Fruit fly (Drosophila melanogaster) whole organism, embryonic: ENCODE results near the gene CG4218.

Experiments used
- C15 ChIP-seq: fragments of 200-800 bp; sonication (Bioruptor generic); IDR thresholded peaks from 3 replicates; pipeline ENCODE4 v1.3.6; 2022; ENCODE audit warnings: missing biosample characterization, missing genetic modification characterization
- CG12299 ChIP-seq: fragments of 200-800 bp; sonication (Bioruptor generic); optimal IDR thresholded peaks from 2 replicates; lab custom pipeline; 2018; ENCODE audit warnings: missing biosample characterization, mild to moderate bottlenecking, missing genetic modification characterization
- CG15479 ChIP-seq: fragments of 200-800 bp; sonication (Bioruptor generic); optimal IDR thresholded peaks from 3 replicates; lab custom pipeline; 2019; ENCODE audit warnings: missing biosample characterization, mild to moderate bottlenecking, missing genetic modification characterization, moderate library complexity
- CG17912 ChIP-seq: fragments of 200-800 bp; sonication (Bioruptor generic); optimal IDR thresholded peaks from 2 replicates; lab custom pipeline; 2018; ENCODE audit warnings: missing biosample characterization, mild to moderate bottlenecking, missing genetic modification characterization
- CG18619 ChIP-seq: fragments of 200-800 bp; sonication (Bioruptor generic); optimal IDR thresholded peaks from 3 replicates; lab custom pipeline; 2017; ENCODE audit warnings: missing biosample characterization, mild to moderate bottlenecking, missing genetic modification characterization
- CG2199 ChIP-seq: fragments of 200-800 bp; sonication (Bioruptor generic); IDR thresholded peaks from 3 replicates; pipeline ENCODE4 v1.3.6; 2022; ENCODE audit warnings: missing biosample characterization, missing genetic modification characterization
- CG30431 ChIP-seq: fragments of 200-800 bp; sonication (Bioruptor generic); optimal IDR thresholded peaks from 2 replicates; lab custom pipeline; 2017; ENCODE audit warnings: missing biosample characterization, missing genetic modification characterization
- CG3995 ChIP-seq: fragments of 200-800 bp; sonication (Bioruptor generic); optimal IDR thresholded peaks from 3 replicates; lab custom pipeline; 2016; ENCODE audit warnings: missing biosample characterization, missing genetic modification characterization
- CG4360 ChIP-seq: fragments of 200-800 bp; sonication (Bioruptor generic); IDR thresholded peaks from 2 replicates; pipeline ENCODE4 v1.3.6; 2022; ENCODE audit warnings: missing biosample characterization, missing genetic modification characterization
- CG43689 ChIP-seq: fragments of 200-800 bp; sonication (Bioruptor generic); IDR thresholded peaks from 2 replicates; pipeline ENCODE4 v1.3.6; 2022; ENCODE audit warnings: missing biosample characterization, missing genetic modification characterization
- CG6654 ChIP-seq: fragments of 200-800 bp; sonication (Bioruptor generic); optimal IDR thresholded peaks from 2 replicates; lab custom pipeline; 2017; ENCODE audit warnings: missing biosample characterization, mild to moderate bottlenecking, missing genetic modification characterization
- CG6689 ChIP-seq: fragments of 200-800 bp; sonication (Bioruptor generic); IDR thresholded peaks from 2 replicates; pipeline ENCODE4 v1.3.6; 2022; ENCODE audit warnings: missing biosample characterization, missing genetic modification characterization
- CG6791 ChIP-seq: fragments of 200-800 bp; sonication (Bioruptor generic); IDR thresholded peaks from 3 replicates; pipeline ENCODE4 v1.3.6; 2022; ENCODE audit warnings: missing biosample characterization, missing genetic modification characterization; ENCODE audit not compliant: partially characterized antibody
- CG7963 ChIP-seq: fragments of 200-800 bp; sonication (Bioruptor generic); IDR thresholded peaks from 3 replicates; pipeline ENCODE4 v1.3.6; 2022; ENCODE audit warnings: missing biosample characterization, missing genetic modification characterization; ENCODE audit not compliant: partially characterized antibody
- CG7987 ChIP-seq: fragments of 200-800 bp; sonication (Bioruptor generic); optimal IDR thresholded peaks from 2 replicates; lab custom pipeline; 2018; ENCODE audit warnings: missing biosample characterization, mild to moderate bottlenecking, missing genetic modification characterization, moderate library complexity
- CG9876 ChIP-seq: fragments of 200-800 bp; sonication (Bioruptor generic); optimal IDR thresholded peaks from 2 replicates; lab custom pipeline; 2016; ENCODE audit warnings: missing biosample characterization, missing genetic modification characterization
- Chrac-16 ChIP-seq: fragments of 200-800 bp; sonication (Bioruptor generic); optimal IDR thresholded peaks from 3 replicates; lab custom pipeline; 2016; ENCODE audit warnings: missing biosample characterization, missing genetic modification characterization
- D19A ChIP-seq: fragments of 200-800 bp; optimal IDR thresholded peaks from 3 replicates; lab custom pipeline; 2019; ENCODE audit warnings: missing biosample characterization, mild to moderate bottlenecking, missing genetic modification characterization, moderate library complexity
- Dll ChIP-seq: fragments of 200-800 bp; sonication (Bioruptor generic); IDR thresholded peaks from 4 replicates; pipeline ENCODE4 v1.3.6; 2022; ENCODE audit warnings: missing biosample characterization, missing genetic modification characterization; ENCODE audit not compliant: partially characterized antibody
- Ets65A ChIP-seq: fragments of 200-800 bp; sonication (Bioruptor generic); peaks from one replicate; lab custom pipeline; 2016; ENCODE audit warnings: missing biosample characterization, missing genetic modification characterization
- Hr78 ChIP-seq, 2 experiments: fragments of 200-800 bp in 1 of 2; fragments of >200 bp in 1 of 2; sonication (Bioruptor generic) in 1 of 2; optimal IDR thresholded peaks; 2 replicates each; lab custom pipeline; 2017 to 2019; ENCODE audit warnings: missing biosample characterization in 2 of 2, missing genetic modification characterization in 2 of 2, mild to moderate bottlenecking in 1 of 2, moderate library complexity in 1 of 2
- Med ChIP-seq: fragments of 200-800 bp; sonication (Bioruptor generic); peaks from one replicate; lab custom pipeline; 2016; ENCODE audit warnings: missing biosample characterization, missing genetic modification characterization, mild to moderate bottlenecking, inconsistent platforms, moderate library complexity
- Poxn ChIP-seq: fragments of 200-800 bp; sonication (Bioruptor generic); IDR thresholded peaks from 2 replicates; pipeline ENCODE4 v1.3.6; 2022; ENCODE audit warnings: missing biosample characterization, missing genetic modification characterization
- Scr ChIP-seq: fragments of 200-800 bp; sonication (Bioruptor generic); IDR thresholded peaks from 2 replicates; pipeline ENCODE4 v1.3.6; 2022; ENCODE audit warnings: missing biosample characterization, missing genetic modification characterization; ENCODE audit not compliant: partially characterized antibody
- Sry-β ChIP-seq: fragments of 200-800 bp; sonication (Bioruptor generic); optimal IDR thresholded peaks from 2 replicates; lab custom pipeline; 2018; ENCODE audit warnings: missing biosample characterization, mild to moderate bottlenecking, missing genetic modification characterization, moderate library complexity
- Tbp ChIP-seq: fragments of >200 bp; optimal IDR thresholded peaks from 2 replicates; lab custom pipeline; 2018; ENCODE audit warnings: missing biosample characterization, missing genetic modification characterization
- ci ChIP-seq: fragments of 200-800 bp; sonication (Bioruptor generic); IDR thresholded peaks from 3 replicates; pipeline ENCODE4 v1.3.6; 2022; ENCODE audit warnings: missing biosample characterization, missing genetic modification characterization
- corto ChIP-seq: fragments of 200-800 bp; sonication (Bioruptor generic); optimal IDR thresholded peaks from 2 replicates; lab custom pipeline; 2016; ENCODE audit warnings: missing biosample characterization, mild to moderate bottlenecking, missing genetic modification characterization, moderate library complexity
- grau ChIP-seq: fragments of 200-800 bp; optimal IDR thresholded peaks from 3 replicates; lab custom pipeline; 2019; ENCODE audit warnings: missing biosample characterization, mild to moderate bottlenecking, missing genetic modification characterization, moderate library complexity
- lov ChIP-seq, 2 experiments: fragments of 200-800 bp in 1 of 2; fragments of >200 bp in 1 of 2; sonication (Bioruptor generic) in 1 of 2; IDR thresholded peaks in 1 of 2; optimal IDR thresholded peaks in 1 of 2; 2 replicates in 1 of 2; 3 replicates in 1 of 2; pipeline versions ENCODE4 v1.3.6 to Lab custom; 2017 to 2022; ENCODE audit warnings: missing biosample characterization in 1 of 2, missing genetic modification characterization in 1 of 2
- prd ChIP-seq, 3 experiments: fragments of >200 bp in 2 of 3; fragments of 200-800 bp in 1 of 3; sonication (Bioruptor generic) in 1 of 3; optimal IDR thresholded peaks in 2 of 3; IDR thresholded peaks in 1 of 3; 2 replicates in 2 of 3; 3 replicates in 1 of 3; pipeline versions ENCODE4 v1.3.6 to Lab custom; 2017 to 2022; ENCODE audit warnings: missing biosample characterization in 1 of 3, missing genetic modification characterization in 1 of 3
- pzg ChIP-seq: fragments of 200-800 bp; sonication (Bioruptor generic); optimal IDR thresholded peaks from 3 replicates; lab custom pipeline; 2018; ENCODE audit warnings: missing biosample characterization, mild to moderate bottlenecking, missing genetic modification characterization, moderate library complexity
- sens ChIP-seq: fragments of 200-800 bp; sonication (Bioruptor generic); peaks from one replicate; lab custom pipeline; 2016; ENCODE audit warnings: missing biosample characterization, missing genetic modification characterization
- so ChIP-seq: fragments of 200-800 bp; sonication (Bioruptor generic); IDR thresholded peaks from 3 replicates; pipeline ENCODE4 v1.3.6; 2022; ENCODE audit warnings: missing biosample characterization, missing genetic modification characterization
- toy ChIP-seq: fragments of 200-800 bp; sonication (Bioruptor generic); IDR thresholded peaks from 2 replicates; pipeline ENCODE4 v1.3.6; 2022; ENCODE audit warnings: missing biosample characterization, missing genetic modification characterization
- trem ChIP-seq: fragments of 200-800 bp; optimal IDR thresholded peaks from 3 replicates; lab custom pipeline; 2019; ENCODE audit warnings: missing biosample characterization, mild to moderate bottlenecking, missing genetic modification characterization, moderate library complexity
- twi ChIP-seq: fragments of 200-800 bp; optimal IDR thresholded peaks from 2 replicates; lab custom pipeline; 2019; ENCODE audit warnings: missing biosample characterization, mild to moderate bottlenecking, missing genetic modification characterization, moderate library complexity

Gene CG4218

DNA sequence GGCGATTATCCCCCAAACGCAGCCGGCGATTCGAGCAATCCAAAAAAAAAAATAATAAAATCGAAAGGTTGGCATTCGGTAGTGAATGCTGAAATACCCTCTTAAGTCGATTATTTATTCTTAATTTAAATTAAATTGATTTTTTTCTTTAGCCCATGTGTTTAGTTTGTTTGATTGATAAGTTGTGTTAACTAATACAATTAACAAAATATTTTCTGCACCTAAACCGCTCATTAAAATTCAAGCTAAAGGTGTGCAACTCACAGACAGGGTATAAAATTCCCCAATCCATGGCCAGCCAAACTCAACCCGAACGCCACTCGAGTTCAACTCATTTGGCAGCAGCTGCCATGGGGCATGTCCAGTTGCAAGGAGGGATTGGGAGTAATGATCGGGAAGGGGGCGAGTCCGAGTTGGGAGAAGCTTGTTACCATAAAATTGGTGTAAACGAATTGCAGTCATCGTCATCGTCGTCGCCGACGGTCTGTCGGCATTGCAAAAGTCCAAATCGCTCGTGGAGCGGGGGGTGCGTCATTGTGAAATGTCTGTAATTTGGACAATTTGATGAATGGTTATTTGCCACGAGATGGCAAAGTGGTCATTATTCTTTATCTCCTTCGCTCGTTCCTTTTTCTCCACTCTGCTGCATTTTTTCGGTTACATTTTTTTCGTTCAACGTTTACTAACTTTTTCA, 24.5 kb upstream of the CG4218 start (continued):
- TF ChIP-seq pzg (no peak), CG6791 (GFP tag; lab: Robert Waterston, UW) (0 out of 3 replicates have a peak, but pooled peaks have one; percentile 6), so (GFP tag; lab: Robert Waterston, UW) (peak; percentile 19; the same call in 1 of the 3 replicates), CG6654 (GFP tag; lab: Kevin White, UChicago) (no peak), Ets65A (GFP tag; lab: Kevin White, UChicago) (peak; percentile 24)

DNA sequence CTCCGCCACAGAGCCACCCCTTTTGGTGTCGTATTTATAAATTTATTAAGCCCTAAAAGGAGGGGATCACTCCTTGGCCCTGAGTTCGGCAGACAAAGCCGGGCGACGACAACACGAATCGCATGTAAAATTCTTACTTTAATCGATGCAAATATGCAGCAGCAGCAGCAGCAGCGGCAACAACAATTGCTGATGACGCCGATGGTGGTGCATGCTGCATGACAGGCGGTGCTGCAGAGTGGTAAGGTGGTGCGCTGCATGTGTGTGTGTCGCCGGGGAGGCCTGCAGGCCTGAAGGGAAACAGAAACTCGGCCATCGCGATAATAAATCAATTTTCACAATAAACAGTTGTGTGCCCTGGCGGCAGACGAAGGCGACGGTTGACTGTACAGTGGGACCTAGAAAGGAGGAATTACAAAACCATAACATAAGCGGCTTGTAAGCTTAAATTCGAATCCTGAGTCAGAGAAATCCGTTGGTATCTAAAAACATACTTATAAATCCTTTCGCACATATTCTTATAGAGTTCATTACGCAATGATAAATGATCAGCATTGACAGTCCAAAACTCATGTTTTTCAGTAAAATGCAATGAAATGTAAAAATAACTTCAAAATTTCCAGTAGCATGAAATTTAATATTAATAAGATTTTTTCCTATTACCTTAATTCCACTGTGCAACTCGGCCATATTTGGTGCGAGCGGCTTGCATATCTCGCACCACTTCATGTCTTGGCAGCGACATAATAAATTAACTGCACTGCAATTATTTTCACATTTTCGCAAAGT, 23.0 kb upstream of the CG4218 start:
- TF ChIP-seq CG12299 (no peak), sens (GFP tag; lab: Kevin White, UChicago) (peak; percentile 36), twi (tag; lab: Kevin White, UChicago) (peak; percentile 51), CG9876 (no peak), CG2199 (GFP tag; lab: Robert Waterston, UW) (0 out of 3 replicates have a peak, but pooled peaks have one; percentile 33), Sry-β (GFP tag; lab: Kevin White, UChicago) (no peak), C15 (GFP tag; lab: Robert Waterston, UW) (no peak), CG43689 (GFP tag; lab: Robert Waterston, UW) (no peak), CG6689 (GFP tag; lab: Robert Waterston, UW) (no peak), Scr (GFP tag; lab: Robert Waterston, UW) (no peak), ci (GFP tag; lab: Robert Waterston, UW) (peak; percentile 18; the same call in 1 of the 3 replicates), Poxn (GFP tag; lab: Robert Waterston, UW) (no peak), trem (tag; lab: Kevin White, UChicago) (no peak), toy (GFP tag; lab: Robert Waterston, UW) (no peak), CG4360 (GFP tag; lab: Robert Waterston, UW) (peak; percentile 76), CG17912 (no peak), corto (peak; percentile 61), Chrac-16 (GFP tag; lab: Kevin White, UChicago) (no peak), CG30431 (no peak), CG15479 (GFP tag; lab: Kevin White, UChicago) (peak; percentile 8), Med (GFP tag; lab: Kevin White, UChicago) (peak; percentile 61), D19A (tag; lab: Kevin White, UChicago) (no peak), grau (peak; percentile 41), prd (optimal IDR thresholded peaks at IDR 0.05; lab: Kevin White, UChicago) (no peak), prd (GFP tag; IDR thresholded peaks at IDR 0.05; lab: Robert Waterston, UW) (no peak), Dll (0 out of 4 replicates have a peak, but pooled peaks have one; percentile 10), Tbp (GFP tag; lab: Kevin White, UChicago) (no peak), CG7963 (no peak), CG3995 (no peak), Hr78 (GFP tag; optimal IDR thresholded peaks at IDR 0.05; lab: Kevin White, UChicago) (no peak), CG18619 (GFP tag; lab: Kevin White, UChicago) (no peak), lov (optimal IDR thresholded peaks at IDR 0.05; lab: Kevin White, UChicago) (no peak), lov (GFP tag; IDR thresholded peaks at IDR 0.05; lab: Robert Waterston, UW) (0 out of 3 replicates have a peak, but pooled peaks have one; percentile 8), CG7987 (no peak)
